Fruit fly (Drosophila melanogaster): ENCODE measurements around the gene CG31659.

- no peak for TF ChIP-seq h (optimal IDR thresholded peaks at IDR 0.05)
- no peak for TF ChIP-seq Myc (optimal IDR thresholded peaks at IDR 0.05)
- TF ChIP-seq Sin3A (optimal IDR thresholded peaks at IDR 0.05), result no peak
These were observed 30.7 kb upstream of the CG31659 start for dm6 chr2L:1390271-1390670.
